Worm (Caenorhabditis elegans): ENCODE measurements around the gene C07G3.15.

Gene C07G3.15

ce11 chrV:3523262-3523661, 26.5 kb upstream of the C07G3.15 start, which contains the start of gene irg-1:
irg-1 (plus strand) TSS chrV:3523587.
- TF ChIP-seq ceh-58 (GFP tag; IDR thresholded peaks at IDR 0.05): no peak
- TF ChIP-seq die-1 (tag; optimal IDR thresholded peaks at IDR 0.05): no peak
- TF ChIP-seq ZK185.1 (tag; optimal IDR thresholded peaks at IDR 0.05; ENCODE audit: poor library complexity, severe bottlenecking): no peak
- peak; percentile 25; the same call in 1 of the 2 replicates for TF ChIP-seq cebp-1 (GFP tag; IDR thresholded peaks at IDR 0.05)
- no peak for TF ChIP-seq cebp-1 (tag; optimal IDR thresholded peaks at IDR 0.05)
- no peak for TF ChIP-seq F55B11.4 (tag; optimal IDR thresholded peaks at IDR 0.05; ENCODE audit: borderline replicate concordance, insufficient read depth)

DNA sequence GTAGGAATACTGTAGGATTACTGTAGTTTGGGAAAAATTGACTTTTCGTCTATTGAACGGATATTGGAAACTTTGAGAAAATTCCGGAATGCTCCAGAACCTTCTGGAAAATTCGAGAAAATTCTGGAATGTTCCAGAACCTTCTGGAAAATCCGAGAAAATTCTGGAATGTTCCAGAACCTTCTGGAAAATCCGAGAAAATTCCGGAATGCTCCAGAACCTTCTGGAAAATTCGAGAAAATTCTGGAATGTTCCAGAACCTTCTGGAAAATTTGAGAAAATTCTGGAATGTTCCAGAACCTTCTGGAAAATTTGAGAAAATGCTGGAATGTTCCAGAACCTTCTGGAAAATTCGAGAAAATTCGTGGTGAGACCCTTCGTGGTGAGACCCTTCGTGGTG, 23.6 kb upstream of the C07G3.15 start:
- TF ChIP-seq Y53F4B.3 (GFP tag; IDR thresholded peaks at IDR 0.05): peak; percentile 18; the same call in 1 of the 2 replicates
- peak; percentile 43; the same call in 1 of the 2 replicates for TF ChIP-seq nfyb-1 (GFP tag; IDR thresholded peaks at IDR 0.05)
- TF ChIP-seq hsf-1 (GFP tag; IDR thresholded peaks at IDR 0.05): peak; percentile 97
- TF ChIP-seq madf-6 (GFP tag; IDR thresholded peaks at IDR 0.05): peak; percentile 41; the same call in 1 of the 2 replicates
- TF ChIP-seq dox-1 (GFP tag; IDR thresholded peaks at IDR 0.05): peak; percentile 75

DNA sequence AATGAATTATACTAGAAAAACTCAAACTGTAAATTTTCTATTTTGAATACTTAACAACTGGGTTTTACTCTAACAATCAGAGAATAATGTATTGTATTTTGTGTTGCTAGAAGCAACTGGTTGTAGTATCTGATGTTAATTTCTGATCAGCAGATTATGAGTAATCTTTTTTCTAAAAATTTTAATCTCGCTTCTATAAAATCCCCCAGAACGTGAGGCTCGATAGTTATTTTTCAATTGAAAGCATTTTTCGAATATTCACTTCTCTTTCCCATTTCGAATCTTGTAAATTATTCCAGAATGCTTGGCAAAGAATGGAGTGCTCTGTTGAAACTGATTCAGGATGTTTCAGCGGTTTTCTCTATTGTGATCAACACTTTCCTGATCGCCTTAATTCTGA, 21.1 kb upstream of the C07G3.15 start, which contains the start of gene str-227:
Gene str-227, plus strand, starts transcription at position 301 of the 400 bp plus-strand sequence.
- TF ChIP-seq B0035.1 (tag; optimal IDR thresholded peaks at IDR 0.05) (no peak), lag-1 (GFP tag; IDR thresholded peaks at IDR 0.05) (no peak), attf-6 (GFP tag; IDR thresholded peaks at IDR 0.05) (no peak), rpc-1 (optimal IDR thresholded peaks at IDR 0.05) (no peak), rpc-1 (tag; optimal IDR thresholded peaks at IDR 0.05) (no peak), let-526 (GFP tag; IDR thresholded peaks at IDR 0.05) (no peak), let-607 (tag; optimal IDR thresholded peaks at IDR 0.05) (no peak), ama-1 (optimal IDR thresholded peaks at IDR 0.05) (no peak), ama-1 (GFP tag; optimal IDR thresholded peaks at IDR 0.05) (no peak), bed-1 (GFP tag; IDR thresholded peaks at IDR 0.05) (no peak), cebp-1 (GFP tag; IDR thresholded peaks at IDR 0.05) (no peak), cebp-1 (tag; optimal IDR thresholded peaks at IDR 0.05) (no peak), hlh-12 (tag; optimal IDR thresholded peaks at IDR 0.05) (no peak), F55B11.4 (tag; optimal IDR thresholded peaks at IDR 0.05; ENCODE audit: borderline replicate concordance, insufficient read depth) (no peak), lin-26 (GFP tag; IDR thresholded peaks at IDR 0.05) (no peak), pbrm-1 (GFP tag; IDR thresholded peaks at IDR 0.05) (no peak), cebp-2 (GFP tag; IDR thresholded peaks at IDR 0.05) (no peak)

DNA sequence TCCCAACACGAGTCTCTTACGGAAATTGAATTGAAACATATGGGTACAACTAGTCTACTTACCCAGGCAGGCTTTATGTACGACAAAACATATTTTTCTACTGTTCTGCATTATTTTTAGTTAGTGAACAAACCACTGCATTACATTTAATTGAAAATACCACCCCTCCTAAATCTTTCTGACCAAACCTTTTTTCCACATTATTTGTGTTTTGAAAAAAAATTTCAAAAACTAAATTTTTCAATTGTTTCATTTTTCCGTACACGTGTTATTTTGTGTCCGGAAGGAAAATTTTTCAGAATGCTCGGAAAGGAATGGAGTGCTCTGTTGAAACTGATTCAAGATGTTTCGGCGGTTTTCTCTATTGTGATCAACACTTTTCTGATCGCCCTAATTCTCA, 15.6 kb upstream of the C07G3.15 start, which contains the start of gene str-226:
Gene str-226, plus strand, starts transcription at position 301 of the 400 bp plus-strand sequence.
- TF ChIP-seq nhr-80 (tag; optimal IDR thresholded peaks at IDR 0.05) (no peak), cebp-2 (GFP tag; IDR thresholded peaks at IDR 0.05) (no peak), sea-2 (GFP tag; IDR thresholded peaks at IDR 0.05) (no peak), rec-8 (tag; optimal IDR thresholded peaks at IDR 0.05) (no peak), repo-1 (tag; optimal IDR thresholded peaks at IDR 0.05) (no peak), egrh-3 (GFP tag; IDR thresholded peaks at IDR 0.05) (no peak)

ce11 chrV:3509878-3510277, 13.1 kb upstream of the C07G3.15 start, which contains the start of gene str-228:
str-228 (plus strand) TSS chrV:3510178.
- no peak for TF ChIP-seq zfh-2 (GFP tag; conservative IDR thresholded peaks at IDR 0.05)
- no peak for TF ChIP-seq B0336.3 (GFP tag; IDR thresholded peaks at IDR 0.05)
- TF ChIP-seq unc-130 (GFP tag; optimal IDR thresholded peaks at IDR 0.05): no peak
- TF ChIP-seq F49E8.2 (tag; optimal IDR thresholded peaks at IDR 0.05; ENCODE audit: insufficient read depth): no peak
- TF ChIP-seq F10E7.11 (tag; optimal IDR thresholded peaks at IDR 0.05): no peak
- TF ChIP-seq F23B12.7 (tag; optimal IDR thresholded peaks at IDR 0.05; ENCODE audit: insufficient read depth): no peak
- TF ChIP-seq chd-7 (tag; optimal IDR thresholded peaks at IDR 0.05): no peak
- no peak for TF ChIP-seq madf-3 (GFP tag; IDR thresholded peaks at IDR 0.05)
- no peak for TF ChIP-seq Y53G8AR.9 (GFP tag; conservative IDR thresholded peaks at IDR 0.05)
- no peak for TF ChIP-seq hmg-20 (GFP tag; IDR thresholded peaks at IDR 0.05)
- TF ChIP-seq lsy-27 (tag; optimal IDR thresholded peaks at IDR 0.05; ENCODE audit: borderline replicate concordance, insufficient read depth): no peak
- no peak for TF ChIP-seq mxl-1 (tag; optimal IDR thresholded peaks at IDR 0.05)
- TF ChIP-seq sdz-38 (tag; optimal IDR thresholded peaks at IDR 0.05): no peak

All from whole organism, young adult.